Worm (Caenorhabditis elegans): ENCODE results near the gene tap-1.

Gene tap-1

ce11 chrX:14633679-14634078 is 44.3 kb downstream of the tap-1 start:
- TF ChIP-seq ztf-22 (GFP tag; optimal IDR thresholded peaks at IDR 0.05): no peak
- no peak for TF ChIP-seq lin-40 (tag; optimal IDR thresholded peaks at IDR 0.05)
- TF ChIP-seq F52B5.7 (tag; optimal IDR thresholded peaks at IDR 0.05): no peak

ce11 chrX:14636157-14636556 is 46.7 kb downstream of the tap-1 start, which contains the start of gene F54E4.3:
Gene F54E4.3, minus strand, starts transcription at chrX:14636421.
- TF ChIP-seq ama-1 (optimal IDR thresholded peaks at IDR 0.05) (no peak), ama-1 (GFP tag; optimal IDR thresholded peaks at IDR 0.05) (no peak), F37B4.10 (GFP tag; IDR thresholded peaks at IDR 0.05) (no peak), F23B12.7 (tag; optimal IDR thresholded peaks at IDR 0.05; ENCODE audit: insufficient read depth) (no peak), zim-3 (tag; optimal IDR thresholded peaks at IDR 0.05) (no peak)

ce11 chrX:14636712-14637111 is 47.3 kb downstream of the tap-1 start:
- TF ChIP-seq snpc-4 (GFP tag; optimal IDR thresholded peaks at IDR 0.05) (no peak), snpc-4 (tag; optimal IDR thresholded peaks at IDR 0.05) (no peak), athp-1 (tag; optimal IDR thresholded peaks at IDR 0.05) (no peak), Y56A3A.18 (GFP tag; IDR thresholded peaks at IDR 0.05) (0 out of 2 replicates have a peak, but pooled peaks have one; percentile 16), F37B4.10 (GFP tag; IDR thresholded peaks at IDR 0.05) (no peak), K11D2.4 (GFP tag; IDR thresholded peaks at IDR 0.05) (no peak), lin-35 (GFP tag; optimal IDR thresholded peaks at IDR 0.05) (peak in 1 of 3 experiments; percentile 30), ceh-27 (GFP tag; optimal IDR thresholded peaks at IDR 0.05) (peak; percentile 20), nhr-179 (tag; optimal IDR thresholded peaks at IDR 0.05) (no peak), T07F8.4 (tag; optimal IDR thresholded peaks at IDR 0.05) (no peak), attf-3 (GFP tag; conservative IDR thresholded peaks at IDR 0.05) (no peak), rpc-1 (optimal IDR thresholded peaks at IDR 0.05) (no peak), rpc-1 (tag; optimal IDR thresholded peaks at IDR 0.05) (no peak), nfyb-1 (GFP tag; IDR thresholded peaks at IDR 0.05) (0 out of 2 replicates have a peak, but pooled peaks have one; percentile 67), ceh-79 (tag; optimal IDR thresholded peaks at IDR 0.05) (no peak), ZK185.1 (tag; optimal IDR thresholded peaks at IDR 0.05; ENCODE audit: poor library complexity, severe bottlenecking) (no peak), ztf-28 (GFP tag; IDR thresholded peaks at IDR 0.05) (no peak), K12H6.12 (tag; optimal IDR thresholded peaks at IDR 0.05) (peak; percentile 55), ztf-6 (GFP tag; IDR thresholded peaks at IDR 0.05) (no peak), egrh-3 (GFP tag; IDR thresholded peaks at IDR 0.05) (no peak), xnd-1 (tag; optimal IDR thresholded peaks at IDR 0.05) (no peak), ceh-91 (GFP tag; IDR thresholded peaks at IDR 0.05) (no peak), attf-5 (GFP tag; optimal IDR thresholded peaks at IDR 0.05) (no peak), nhr-120 (GFP tag; IDR thresholded peaks at IDR 0.05) (no peak), aptf-3 (GFP tag; IDR thresholded peaks at IDR 0.05) (0 out of 2 replicates have a peak, but pooled peaks have one; percentile 41), mxl-1 (tag; optimal IDR thresholded peaks at IDR 0.05) (no peak), unc-130 (GFP tag; optimal IDR thresholded peaks at IDR 0.05) (no peak), let-607 (tag; optimal IDR thresholded peaks at IDR 0.05) (no peak), egl-44 (GFP tag; IDR thresholded peaks at IDR 0.05) (no peak), F52B5.7 (tag; optimal IDR thresholded peaks at IDR 0.05) (no peak), somi-1 (GFP tag; optimal IDR thresholded peaks at IDR 0.05) (no peak), Y67H2A.10 (GFP tag; conservative IDR thresholded peaks at IDR 0.05) (no peak), zfh-2 (GFP tag; conservative IDR thresholded peaks at IDR 0.05) (peak; percentile 94)
